Fruit fly (Drosophila melanogaster) whole organism: ENCODE data around the gene CG33080.

Experiments
- CG8478 ChIP-seq: fragments of >200 bp; optimal IDR thresholded peaks from 2 replicates; lab custom pipeline; 2018; ENCODE audit warnings: inconsistent platforms
- Dll ChIP-seq: fragments of >200 bp; optimal IDR thresholded peaks from 2 replicates; lab custom pipeline; 2017
- pan ChIP-seq: fragments of >200 bp; optimal IDR thresholded peaks from 2 replicates; lab custom pipeline; 2017
- psq ChIP-seq: fragments of >200 bp; optimal IDR thresholded peaks from 2 replicates; lab custom pipeline; 2017
- usp ChIP-seq: fragments of >200 bp; optimal IDR thresholded peaks from 2 replicates; lab custom pipeline; 2017; ENCODE audit warnings: missing biosample characterization, missing genetic modification characterization, mixed read lengths

DNA sequence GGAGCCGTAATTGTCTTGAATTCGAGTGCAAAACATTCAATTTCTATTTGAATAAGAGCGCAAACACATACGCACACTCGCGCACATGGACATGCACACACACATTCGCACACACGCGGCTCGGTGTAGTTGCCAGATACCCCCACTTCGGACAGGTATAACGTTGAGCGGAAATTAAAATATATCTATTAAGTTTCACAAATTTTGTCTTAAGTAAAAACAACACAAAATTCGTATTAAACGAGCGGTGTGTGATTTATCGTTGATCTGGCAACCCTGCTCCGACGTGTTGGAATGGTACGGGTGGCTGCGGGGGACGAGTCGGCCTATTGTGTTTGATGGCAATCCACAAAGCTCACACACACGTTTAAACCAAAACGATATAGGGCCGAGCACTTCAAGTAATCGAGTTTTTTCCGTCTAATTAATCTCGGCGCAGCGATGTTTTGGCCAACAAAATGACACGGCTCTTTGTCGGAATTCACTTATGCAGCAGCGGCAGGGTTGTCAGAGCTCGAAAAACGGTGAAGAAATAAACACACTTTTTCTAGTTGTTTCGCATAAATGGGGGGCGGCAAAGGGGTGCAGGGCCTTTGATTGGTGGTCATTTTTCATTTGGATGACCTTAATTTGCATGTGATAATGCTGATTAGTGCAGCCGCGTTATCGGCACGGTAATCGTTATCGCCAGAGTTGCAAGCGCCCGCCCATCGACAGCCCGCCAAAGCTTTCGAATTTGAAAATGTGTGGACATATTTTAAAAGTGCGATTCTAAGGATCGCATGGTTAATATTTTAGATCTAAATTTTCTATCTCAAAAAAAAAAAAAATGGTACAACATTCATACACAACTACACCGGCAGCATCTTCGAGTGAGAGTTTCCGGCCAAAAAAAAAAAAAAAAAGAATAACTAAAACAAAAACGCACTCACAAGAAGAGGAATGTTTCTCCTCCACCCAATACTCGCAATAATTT, 28.6 kb upstream of the CG33080 start:
- TF ChIP-seq CG8478 (lab: Kevin White, UChicago) (no peak), psq (no peak), pan (lab: Kevin White, UChicago) (no peak), usp (GFP tag; lab: Kevin White, UChicago) (no peak), Dll (lab: Kevin White, UChicago) (no peak)
